Worm (Caenorhabditis elegans) whole organism, L3 larva: ENCODE results near the gene C34C12.7.

ENCODE experiments used
- aly-2 ChIP-seq: fragments of 150-350 bp; optimal IDR thresholded peaks from 2 replicates; lab custom pipeline; 2014; ENCODE audit warnings: missing biosample characterization, missing genetic modification characterization
- elt-2 ChIP-seq: sonication (generic microtip); optimal IDR thresholded peaks from 2 replicates; lab custom pipeline; 2016; ENCODE audit warnings: missing genetic modification reagents, mild to moderate bottlenecking, missing genetic modification characterization, missing compliant biosample characterization
- fkh-10 ChIP-seq: sonication (generic microtip); optimal IDR thresholded peaks from 2 replicates; lab custom pipeline; 2017; ENCODE audit warnings: missing biosample characterization, missing genetic modification reagents, missing genetic modification characterization
- fos-1 ChIP-seq: fragments of 150-350 bp; optimal IDR thresholded peaks from 2 replicates; lab custom pipeline; 2014; ENCODE audit warnings: missing biosample characterization, missing genetic modification characterization
- lin-39 ChIP-seq: fragments of 150-350 bp; optimal IDR thresholded peaks from 2 replicates; lab custom pipeline; 2018; ENCODE audit warnings: missing biosample characterization, missing genetic modification reagents, missing genetic modification characterization
- lsy-12 ChIP-seq: sonication (generic microtip); optimal IDR thresholded peaks from 2 replicates; lab custom pipeline; 2016; ENCODE audit warnings: mild to moderate bottlenecking, missing genetic modification characterization, missing compliant biosample characterization
- mdl-1 ChIP-seq: fragments of 150-350 bp; optimal IDR thresholded peaks from 2 replicates; lab custom pipeline; 2014; ENCODE audit warnings: missing biosample characterization, missing genetic modification characterization
- nhr-11 ChIP-seq: fragments of 150-350 bp; optimal IDR thresholded peaks from 2 replicates; lab custom pipeline; 2014; ENCODE audit warnings: missing biosample characterization, missing genetic modification characterization
- nhr-12 ChIP-seq: fragments of 150-350 bp; optimal IDR thresholded peaks from 2 replicates; lab custom pipeline; 2014; ENCODE audit warnings: missing biosample characterization, missing genetic modification characterization
- nhr-237 ChIP-seq: fragments of 150-350 bp; optimal IDR thresholded peaks from 2 replicates; lab custom pipeline; 2014; ENCODE audit warnings: missing biosample characterization, missing genetic modification characterization
- nhr-76 ChIP-seq: fragments of 150-350 bp; sonication (generic microtip); optimal IDR thresholded peaks from 5 replicates; lab custom pipeline; 2014; ENCODE audit warnings: missing biosample characterization, missing genetic modification characterization
- unc-39 ChIP-seq: sonication (generic microtip); optimal IDR thresholded peaks from 4 replicates; lab custom pipeline; 2017; ENCODE audit warnings: missing biosample characterization, missing genetic modification characterization
- ztf-11 ChIP-seq: fragments of 150-350 bp; optimal IDR thresholded peaks from 2 replicates; lab custom pipeline; 2014; ENCODE audit warnings: missing biosample characterization, missing genetic modification characterization

DNA sequence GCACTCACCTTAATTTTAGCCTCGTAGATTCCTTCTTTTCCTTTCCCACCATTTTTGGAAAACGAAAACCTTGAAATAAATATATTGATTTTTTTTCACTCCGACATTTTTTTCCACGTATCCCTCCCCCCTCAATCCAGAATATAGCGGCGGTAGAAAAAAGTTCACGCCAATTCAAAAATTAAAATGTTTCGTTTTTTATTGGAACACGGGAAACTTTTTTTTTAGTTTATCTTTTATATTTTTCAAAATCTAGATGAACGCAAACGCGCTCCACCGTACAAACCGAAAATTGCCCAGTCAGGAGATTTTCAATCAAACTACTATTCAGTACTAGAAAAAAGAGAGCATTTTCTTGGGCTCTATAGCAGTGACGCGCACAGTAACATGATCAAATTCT lies 44.0 kb downstream of the C34C12.7 start, which contains the start of gene spe-41:
- TF ChIP-seq nhr-237 (tag; lab: Kevin White, UChicago) (no peak), lin-39 (no peak), elt-2 (tag; lab: Kevin White, UChicago) (no peak), fos-1 (tag; lab: Kevin White, UChicago) (no peak), aly-2 (tag; lab: Kevin White, UChicago) (no peak), ztf-11 (tag; lab: Kevin White, UChicago) (no peak), nhr-76 (no peak), nhr-11 (no peak), lsy-12 (tag; lab: Kevin White, UChicago) (no peak), nhr-12 (tag; lab: Kevin White, UChicago) (no peak), mdl-1 (tag; lab: Kevin White, UChicago) (no peak), unc-39 (no peak), fkh-10 (GFP tag; lab: Kevin White, UChicago) (no peak)
